Fruit fly (Drosophila melanogaster) whole organism, embryonic: ENCODE measurements around the gene slf.
A peak's percentile ranks its signal among the peaks of the same experiment; 100 is the strongest.

Source experiments
- CG10431 ChIP-seq: fragments of 200-800 bp; sonication (Bioruptor generic); optimal IDR thresholded peaks from 3 replicates; lab custom pipeline; 2018; ENCODE audit warnings: missing biosample characterization, mild to moderate bottlenecking, missing genetic modification characterization
- CG13775 ChIP-seq: fragments of 200-800 bp; sonication (Bioruptor generic); optimal IDR thresholded peaks from 3 replicates; lab custom pipeline; 2017; ENCODE audit warnings: missing biosample characterization, mild to moderate bottlenecking, missing genetic modification characterization
- CG14667 ChIP-seq: fragments of 200-800 bp; sonication (Bioruptor generic); IDR thresholded peaks from 2 replicates; pipeline ENCODE4 v1.3.6; 2022; ENCODE audit warnings: missing biosample characterization, missing genetic modification characterization
- CG1647 ChIP-seq: fragments of 200-800 bp; sonication (Bioruptor generic); optimal IDR thresholded peaks from 3 replicates; lab custom pipeline; 2016; ENCODE audit warnings: missing biosample characterization, missing genetic modification characterization
- CG17568 ChIP-seq: fragments of 200-800 bp; sonication (Bioruptor generic); optimal IDR thresholded peaks from 2 replicates; lab custom pipeline; 2018; ENCODE audit warnings: missing biosample characterization, mild to moderate bottlenecking, missing genetic modification characterization, moderate library complexity
- CG17802 ChIP-seq: fragments of 200-800 bp; sonication (Bioruptor generic); optimal IDR thresholded peaks from 2 replicates; lab custom pipeline; 2018; ENCODE audit warnings: missing biosample characterization, mild to moderate bottlenecking, missing genetic modification characterization, moderate library complexity
- CG42726 ChIP-seq: fragments of 200-800 bp; sonication (Bioruptor generic); IDR thresholded peaks from 2 replicates; pipeline ENCODE4 v1.3.6; 2022; ENCODE audit warnings: missing biosample characterization, missing genetic modification characterization; ENCODE audit not compliant: partially characterized antibody
- CG4360 ChIP-seq: fragments of 200-800 bp; sonication (Bioruptor generic); IDR thresholded peaks from 2 replicates; pipeline ENCODE4 v1.3.6; 2022; ENCODE audit warnings: missing biosample characterization, missing genetic modification characterization
- CG8478 ChIP-seq: fragments of >200 bp; optimal IDR thresholded peaks from 2 replicates; lab custom pipeline; 2018
- CG9797 ChIP-seq: fragments of 200-800 bp; sonication (Bioruptor generic); optimal IDR thresholded peaks from 3 replicates; lab custom pipeline; 2018; ENCODE audit warnings: missing biosample characterization, mild to moderate bottlenecking, missing genetic modification characterization
- D19A ChIP-seq: fragments of 200-800 bp; optimal IDR thresholded peaks from 3 replicates; lab custom pipeline; 2019; ENCODE audit warnings: missing biosample characterization, mild to moderate bottlenecking, missing genetic modification characterization, moderate library complexity
- Dll ChIP-seq: fragments of 200-800 bp; sonication (Bioruptor generic); IDR thresholded peaks from 4 replicates; pipeline ENCODE4 v1.3.6; 2022; ENCODE audit warnings: missing biosample characterization, missing genetic modification characterization; ENCODE audit not compliant: partially characterized antibody
- Doc2 ChIP-seq: fragments of 200-800 bp; sonication (Bioruptor generic); IDR thresholded peaks from 2 replicates; pipeline ENCODE4 v1.3.6; 2022; ENCODE audit warnings: missing biosample characterization, missing genetic modification characterization
- Elba2 ChIP-seq: fragments of 200-800 bp; sonication (Bioruptor generic); optimal IDR thresholded peaks from 3 replicates; lab custom pipeline; 2016; ENCODE audit warnings: missing biosample characterization, missing genetic modification characterization
- Gug ChIP-seq: fragments of 200-800 bp; sonication (Bioruptor generic); IDR thresholded peaks from 4 replicates; pipeline ENCODE4 v1.3.6; 2022; ENCODE audit warnings: missing biosample characterization, missing genetic modification characterization
- Jarid2 ChIP-seq: fragments of 200-800 bp; sonication (Bioruptor generic); optimal IDR thresholded peaks from 3 replicates; lab custom pipeline; 2017; ENCODE audit warnings: mild to moderate bottlenecking, missing biosample characterization, missing genetic modification reagents, missing genetic modification characterization
- NC2α ChIP-seq: fragments of 200-800 bp; sonication (Bioruptor generic); optimal IDR thresholded peaks from 2 replicates; lab custom pipeline; 2016; ENCODE audit warnings: missing biosample characterization, missing genetic modification characterization
- Nf-YB ChIP-seq: fragments of 200-800 bp; sonication (Bioruptor generic); optimal IDR thresholded peaks from 3 replicates; lab custom pipeline; 2019; ENCODE audit warnings: missing biosample characterization, mild to moderate bottlenecking, missing genetic modification characterization, moderate library complexity
- Opbp ChIP-seq: fragments of 200-800 bp; sonication (Bioruptor generic); IDR thresholded peaks from 3 replicates; pipeline ENCODE4 v1.3.6; 2022; ENCODE audit warnings: missing biosample characterization, missing genetic modification characterization; ENCODE audit not compliant: partially characterized antibody
- Scr ChIP-seq: fragments of 200-800 bp; sonication (Bioruptor generic); IDR thresholded peaks from 2 replicates; pipeline ENCODE4 v1.3.6; 2022; ENCODE audit warnings: missing biosample characterization, missing genetic modification characterization; ENCODE audit not compliant: partially characterized antibody
- Vsx1 ChIP-seq: fragments of 200-800 bp; sonication (Bioruptor generic); optimal IDR thresholded peaks from 2 replicates; lab custom pipeline; 2017; ENCODE audit warnings: missing biosample characterization, mild to moderate bottlenecking, missing genetic modification characterization, missing genetic modification reagents
- Xrp1 ChIP-seq: fragments of 200-800 bp; sonication (Bioruptor generic); IDR thresholded peaks from 2 replicates; pipeline ENCODE4 v1.3.6; 2022; ENCODE audit warnings: missing biosample characterization, missing genetic modification characterization
- amos ChIP-seq: fragments of 200-800 bp; sonication (Bioruptor generic); IDR thresholded peaks from 2 replicates; pipeline ENCODE4 v1.3.6; 2022; ENCODE audit warnings: missing biosample characterization, missing genetic modification characterization; ENCODE audit not compliant: partially characterized antibody
- cg ChIP-seq: fragments of 200-800 bp; sonication (Bioruptor generic); optimal IDR thresholded peaks from 3 replicates; lab custom pipeline; 2019; ENCODE audit warnings: missing biosample characterization, mild to moderate bottlenecking, missing genetic modification characterization, moderate library complexity
- chinmo ChIP-seq: fragments of 200-800 bp; sonication (Bioruptor generic); IDR thresholded peaks from 4 replicates; pipeline ENCODE4 v1.3.6; 2022; ENCODE audit warnings: missing biosample characterization, missing genetic modification characterization; ENCODE audit not compliant: partially characterized antibody
- dmrt11E ChIP-seq: fragments of 200-800 bp; sonication (Bioruptor generic); optimal IDR thresholded peaks from 3 replicates; lab custom pipeline; 2018; ENCODE audit warnings: missing biosample characterization, mild to moderate bottlenecking, missing genetic modification characterization, moderate library complexity
- gce ChIP-seq: fragments of 200-800 bp; sonication (Bioruptor generic); IDR thresholded peaks from 3 replicates; pipeline ENCODE4 v1.3.6; 2022; ENCODE audit warnings: missing biosample characterization, missing genetic modification characterization
- gfzf ChIP-seq: fragments of 200-800 bp; sonication (Bioruptor generic); optimal IDR thresholded peaks from 2 replicates; lab custom pipeline; 2016; ENCODE audit warnings: missing biosample characterization, mild to moderate bottlenecking, missing genetic modification characterization, moderate library complexity
- hbn ChIP-seq: fragments of 200-800 bp; sonication (Bioruptor generic); IDR thresholded peaks from 2 replicates; pipeline ENCODE4 v1.3.6; 2022; ENCODE audit warnings: missing biosample characterization, missing genetic modification characterization; ENCODE audit not compliant: partially characterized antibody
- knrl ChIP-seq: fragments of 200-800 bp; sonication (Bioruptor generic); IDR thresholded peaks from 3 replicates; pipeline ENCODE4 v1.3.6; 2022; ENCODE audit warnings: missing biosample characterization, missing genetic modification characterization; ENCODE audit not compliant: partially characterized antibody
- lola ChIP-seq, 3 experiments: fragments of >200 bp in 2 of 3; fragments of 200-800 bp in 1 of 3; sonication (Bioruptor generic) in 1 of 3; optimal IDR thresholded peaks; 2 replicates each; lab custom pipeline; 2017 to 2019; ENCODE audit warnings: missing biosample characterization in 3 of 3, missing genetic modification characterization in 3 of 3, mild to moderate bottlenecking in 1 of 3, moderate library complexity in 1 of 3
- mld ChIP-seq: fragments of 200-800 bp; sonication (Bioruptor generic); IDR thresholded peaks from 3 replicates; pipeline ENCODE4 v1.3.6; 2022; ENCODE audit warnings: missing biosample characterization, missing genetic modification characterization; ENCODE audit not compliant: partially characterized antibody
- onecut ChIP-seq: fragments of 200-800 bp; sonication (Bioruptor generic); IDR thresholded peaks from 2 replicates; pipeline ENCODE4 v1.3.6; 2022; ENCODE audit warnings: missing biosample characterization, missing genetic modification characterization
- p53 ChIP-seq: fragments of 200-800 bp; sonication (Bioruptor generic); optimal IDR thresholded peaks from 2 replicates; lab custom pipeline; 2016; ENCODE audit warnings: missing biosample characterization, missing genetic modification characterization
- pb ChIP-seq: fragments of 200-800 bp; sonication (Bioruptor generic); optimal IDR thresholded peaks from 3 replicates; lab custom pipeline; 2016; ENCODE audit warnings: missing biosample characterization, missing genetic modification characterization
- repo ChIP-seq: fragments of 200-800 bp; sonication (Bioruptor generic); optimal IDR thresholded peaks from 2 replicates; lab custom pipeline; 2016; ENCODE audit warnings: missing biosample characterization, missing genetic modification characterization
- run ChIP-seq: fragments of 200-800 bp; sonication (Bioruptor generic); optimal IDR thresholded peaks from 3 replicates; lab custom pipeline; 2018; ENCODE audit warnings: missing biosample characterization, mild to moderate bottlenecking, missing genetic modification characterization
- seq ChIP-seq: fragments of 200-800 bp; sonication (Bioruptor generic); IDR thresholded peaks from 2 replicates; pipeline ENCODE4 v1.3.6; 2022; ENCODE audit warnings: missing biosample characterization, missing genetic modification characterization
- slbo ChIP-seq: fragments of 200-800 bp; sonication (Bioruptor generic); IDR thresholded peaks from 2 replicates; pipeline ENCODE4 v1.3.6; 2022; ENCODE audit warnings: missing biosample characterization, missing genetic modification characterization
- tin ChIP-seq: fragments of 200-800 bp; sonication (Bioruptor generic); optimal IDR thresholded peaks from 3 replicates; lab custom pipeline; 2016; ENCODE audit warnings: missing biosample characterization, missing genetic modification characterization
- tna ChIP-seq: fragments of 200-800 bp; sonication (Bioruptor generic); IDR thresholded peaks from 2 replicates; pipeline ENCODE4 v1.3.6; 2022; ENCODE audit warnings: missing biosample characterization, missing genetic modification characterization; ENCODE audit not compliant: partially characterized antibody
- trem ChIP-seq: fragments of 200-800 bp; optimal IDR thresholded peaks from 3 replicates; lab custom pipeline; 2019; ENCODE audit warnings: missing biosample characterization, mild to moderate bottlenecking, missing genetic modification characterization, moderate library complexity
- ttk ChIP-seq: fragments of 200-800 bp; sonication (Bioruptor generic); IDR thresholded peaks from 2 replicates; pipeline ENCODE4 v2.1.2; 2022; ENCODE audit warnings: missing biosample characterization, missing genetic modification characterization
- tx ChIP-seq: fragments of 200-800 bp; sonication (Bioruptor generic); optimal IDR thresholded peaks from 2 replicates; lab custom pipeline; 2016; ENCODE audit warnings: missing biosample characterization, missing genetic modification characterization
- unpg ChIP-seq: fragments of 200-800 bp; sonication (Bioruptor generic); optimal IDR thresholded peaks from 3 replicates; lab custom pipeline; 2018; ENCODE audit warnings: missing biosample characterization, mild to moderate bottlenecking, missing genetic modification characterization, moderate library complexity
- vvl ChIP-seq: fragments of 200-800 bp; sonication (Bioruptor generic); IDR thresholded peaks from 2 replicates; pipeline ENCODE4 v1.3.6; 2022; ENCODE audit warnings: missing biosample characterization, missing genetic modification characterization
- wdn ChIP-seq: fragments of 200-800 bp; sonication (Bioruptor generic); IDR thresholded peaks from 2 replicates; pipeline ENCODE4 v1.3.6; 2022; ENCODE audit warnings: missing biosample characterization, missing genetic modification characterization
- zf30C ChIP-seq: fragments of 200-800 bp; sonication (Bioruptor generic); optimal IDR thresholded peaks from 3 replicates; lab custom pipeline; 2018; ENCODE audit warnings: missing biosample characterization, mild to moderate bottlenecking, missing genetic modification characterization

slf gene

DNA sequence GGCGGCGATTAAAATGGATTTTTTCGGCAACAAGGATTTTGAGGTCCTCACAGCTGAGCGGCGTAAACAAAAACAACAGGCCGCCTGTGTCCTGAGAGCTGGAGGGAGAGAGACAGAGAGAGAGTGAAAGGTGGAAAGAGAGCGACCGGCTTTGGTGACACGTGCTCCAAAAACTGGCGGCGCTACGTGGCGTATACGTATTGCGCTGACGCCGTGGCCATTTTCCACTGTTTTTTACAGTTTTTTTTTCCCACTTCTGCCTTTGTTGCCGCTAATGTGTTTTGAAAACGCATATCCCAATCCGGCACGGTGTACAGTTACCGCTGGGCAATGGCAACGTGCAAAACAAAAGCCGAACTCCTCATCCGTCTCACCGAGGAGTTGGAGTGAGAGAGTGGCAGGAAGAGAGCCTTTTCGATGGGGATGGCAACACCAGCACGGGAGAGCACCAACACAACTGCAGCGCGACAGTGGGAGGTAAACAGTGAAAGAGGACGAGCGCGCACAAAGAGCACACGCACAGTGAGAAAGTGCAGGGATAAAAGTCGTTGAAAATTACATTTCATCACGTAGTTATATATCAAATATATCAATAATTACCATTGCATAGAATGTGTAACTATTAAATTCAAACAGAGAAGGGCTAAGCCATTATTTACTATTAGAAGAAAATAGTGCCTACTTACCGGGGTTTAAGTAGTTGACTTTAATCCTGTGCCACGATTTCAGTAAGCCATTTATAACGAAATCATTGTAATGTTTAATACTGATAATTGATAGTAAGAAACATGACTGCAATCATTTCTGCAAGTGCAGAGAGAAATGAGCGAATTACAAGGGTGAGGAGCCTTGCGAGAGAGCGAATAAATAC lies 19.0 kb upstream of the slf start (continued):
- TF ChIP-seq CG1647 (GFP tag; lab: Kevin White, UChicago) (no peak), vvl (GFP tag; lab: Robert Waterston, UW) (no peak; the same call in 1 of the 2 replicates), lola (GFP tag; optimal IDR thresholded peaks at IDR 0.05; lab: Kevin White, UChicago) (peak in 1 of 3 experiments; percentile 73), zf30C (GFP tag; lab: Kevin White, UChicago) (peak; percentile 93), CG17802 (tag; lab: Kevin White, UChicago) (no peak), tna (GFP tag; lab: Robert Waterston, UW) (no peak), Elba2 (GFP tag; lab: Kevin White, UChicago) (no peak), CG14667 (no peak), CG4360 (GFP tag; lab: Robert Waterston, UW) (no peak), Xrp1 (GFP tag; lab: Robert Waterston, UW) (peak; percentile 51), CG10431 (GFP tag; lab: Kevin White, UChicago) (peak; percentile 2), wdn (no peak), seq (peak; percentile 6; the same call in 1 of the 2 replicates), tx (GFP tag; lab: Kevin White, UChicago) (no peak), chinmo (GFP tag; lab: Robert Waterston, UW) (0 out of 4 replicates have a peak, but pooled peaks have one; percentile 38), repo (GFP tag; lab: Kevin White, UChicago) (no peak), Dll (GFP tag; lab: Robert Waterston, UW) (no peak), CG8478 (no peak), slbo (peak; percentile 65), CG42726 (GFP tag; lab: Robert Waterston, UW) (no peak), CG13775 (peak; percentile 72), cg (peak; percentile 15), NC2α (GFP tag; lab: Kevin White, UChicago) (no peak), knrl (GFP tag; lab: Robert Waterston, UW) (no peak), run (tag; lab: Kevin White, UChicago) (peak; percentile 28), Opbp (GFP tag; lab: Robert Waterston, UW) (no peak), mld (GFP tag; lab: Robert Waterston, UW) (no peak), onecut (GFP tag; lab: Robert Waterston, UW) (no peak; the same call in 1 of the 2 replicates), Vsx1 (GFP tag; lab: Kevin White, UChicago) (peak; percentile 19), Scr (no peak), Gug (GFP tag; lab: Robert Waterston, UW) (peak; percentile 43; the same call in 2 of the 4 replicates), p53 (GFP tag; lab: Kevin White, UChicago) (no peak), dmrt11E (tag; lab: Kevin White, UChicago) (peak; percentile 59), gce (GFP tag; lab: Robert Waterston, UW) (no peak), trem (no peak), CG17568 (GFP tag; lab: Kevin White, UChicago) (no peak), tin (peak; percentile 50), gfzf (GFP tag; lab: Kevin White, UChicago) (no peak), hbn (GFP tag; lab: Robert Waterston, UW) (no peak), amos (GFP tag; lab: Robert Waterston, UW) (no peak), pb (GFP tag; lab: Kevin White, UChicago) (no peak), CG9797 (GFP tag; lab: Kevin White, UChicago) (no peak), Nf-YB (GFP tag; lab: Kevin White, UChicago) (peak; percentile 38), unpg (GFP tag; lab: Kevin White, UChicago) (peak; percentile 14), ttk (GFP tag; lab: Robert Waterston, UW) (peak; percentile 14; the same call in 1 of the 2 replicates), Jarid2 (GFP tag; lab: Kevin White, UChicago) (no peak), Doc2 (no peak), D19A (tag; lab: Kevin White, UChicago) (no peak)
